Fruit fly (Drosophila melanogaster) whole organism, prepupa: ENCODE data around the gene Tpr2.
A peak's percentile ranks its signal among the peaks of the same experiment; 100 is the strongest.

Experiments
- Blimp-1 ChIP-seq: fragments of 200-800 bp; sonication (Bioruptor generic); optimal IDR thresholded peaks from 3 replicates; lab custom pipeline; 2017; ENCODE audit warnings: missing biosample characterization, missing genetic modification characterization, mild to moderate bottlenecking, moderate library complexity, missing genetic modification reagents
- CG10631 ChIP-seq: fragments of 200-800 bp; sonication (Bioruptor generic); optimal IDR thresholded peaks from 2 replicates; lab custom pipeline; 2016; ENCODE audit warnings: missing biosample characterization, missing genetic modification characterization
- CG10669 ChIP-seq: fragments of 200-800 bp; sonication (Bioruptor generic); optimal IDR thresholded peaks from 3 replicates; lab custom pipeline; 2018; ENCODE audit warnings: missing biosample characterization, mild to moderate bottlenecking, missing genetic modification characterization, moderate library complexity
- CG11294 ChIP-seq: fragments of 200-800 bp; sonication (Bioruptor generic); IDR thresholded peaks from 2 replicates; pipeline ENCODE4 v1.3.6; 2022; ENCODE audit warnings: missing biosample characterization, missing genetic modification characterization
- CG11902 ChIP-seq: fragments of 200-800 bp; sonication (Bioruptor generic); optimal IDR thresholded peaks from 3 replicates; lab custom pipeline; 2016; ENCODE audit warnings: missing biosample characterization, missing genetic modification characterization
- CG15336 ChIP-seq: fragments of 200-800 bp; sonication (Bioruptor generic); IDR thresholded peaks from 2 replicates; pipeline ENCODE4 v1.3.6; 2022; ENCODE audit warnings: missing biosample characterization, missing genetic modification characterization
- CG1621 ChIP-seq: fragments of 200-800 bp; sonication (Bioruptor generic); optimal IDR thresholded peaks from 3 replicates; lab custom pipeline; 2018; ENCODE audit warnings: missing biosample characterization, mild to moderate bottlenecking, missing genetic modification characterization
- CG16779 ChIP-seq: fragments of 200-800 bp; sonication (Bioruptor generic); optimal IDR thresholded peaks from 3 replicates; lab custom pipeline; 2017; ENCODE audit warnings: missing biosample characterization, mild to moderate bottlenecking, missing genetic modification characterization
- CG31627 ChIP-seq: fragments of 200-800 bp; sonication (Bioruptor generic); optimal IDR thresholded peaks from 3 replicates; lab custom pipeline; 2016; ENCODE audit warnings: missing biosample characterization, missing genetic modification characterization
- CG34406 ChIP-seq: fragments of 200-800 bp; sonication (Bioruptor generic); optimal IDR thresholded peaks from 3 replicates; lab custom pipeline; 2016; ENCODE audit warnings: missing biosample characterization, missing genetic modification characterization
- CG6163 ChIP-seq: fragments of 200-800 bp; sonication (Bioruptor generic); IDR thresholded peaks from 3 replicates; pipeline ENCODE4 v1.3.6; 2022; ENCODE audit warnings: missing biosample characterization, missing genetic modification characterization
- CG6792 ChIP-seq: fragments of 200-800 bp; sonication (Bioruptor generic); optimal IDR thresholded peaks from 3 replicates; lab custom pipeline; 2016; ENCODE audit warnings: missing biosample characterization, missing genetic modification characterization
- CG6808 ChIP-seq: fragments of 200-800 bp; sonication (Bioruptor generic); optimal IDR thresholded peaks from 3 replicates; lab custom pipeline; 2017; ENCODE audit warnings: missing biosample characterization, missing genetic modification characterization, mild to moderate bottlenecking, moderate library complexity, missing genetic modification reagents
- CG8119 ChIP-seq: fragments of 200-800 bp; sonication (Bioruptor generic); IDR thresholded peaks from 3 replicates; pipeline ENCODE4 v1.3.6; 2022; ENCODE audit warnings: missing biosample characterization, missing genetic modification characterization
- CG8319 ChIP-seq: fragments of 200-800 bp; sonication (Bioruptor generic); optimal IDR thresholded peaks from 3 replicates; lab custom pipeline; 2016; ENCODE audit warnings: missing biosample characterization, missing genetic modification characterization
- CG8632 ChIP-seq: fragments of 200-800 bp; sonication (Bioruptor generic); optimal IDR thresholded peaks from 3 replicates; lab custom pipeline; 2016; ENCODE audit warnings: missing biosample characterization, missing genetic modification characterization
- CG9139 ChIP-seq: fragments of 200-800 bp; sonication (Bioruptor generic); optimal IDR thresholded peaks from 3 replicates; lab custom pipeline; 2017; ENCODE audit warnings: missing biosample characterization, mild to moderate bottlenecking, missing genetic modification characterization
- Eip75B ChIP-seq: fragments of 200-800 bp; sonication (Bioruptor generic); optimal IDR thresholded peaks from 3 replicates; lab custom pipeline; 2016; ENCODE audit warnings: missing biosample characterization, missing genetic modification characterization
- Eip78C ChIP-seq: fragments of 200-800 bp; sonication (Bioruptor generic); peaks from one replicate; lab custom pipeline; 2016; ENCODE audit warnings: missing biosample characterization, missing genetic modification characterization
- Eip93F ChIP-seq: fragments of 200-800 bp; sonication (Bioruptor generic); optimal IDR thresholded peaks from 2 replicates; lab custom pipeline; 2016; ENCODE audit warnings: missing biosample characterization, mild to moderate bottlenecking, missing genetic modification characterization
- Ets21C ChIP-seq: fragments of 200-800 bp; sonication (Bioruptor generic); optimal IDR thresholded peaks from 3 replicates; lab custom pipeline; 2016; ENCODE audit warnings: missing biosample characterization, missing genetic modification characterization
- Ets96B ChIP-seq: fragments of 200-800 bp; optimal IDR thresholded peaks from 2 replicates; lab custom pipeline; 2019; ENCODE audit warnings: missing biosample characterization, mild to moderate bottlenecking, missing genetic modification characterization, moderate library complexity
- Gug ChIP-seq: fragments of 200-800 bp; sonication (Bioruptor generic); IDR thresholded peaks from 2 replicates; pipeline ENCODE4 v1.3.6; 2022; ENCODE audit warnings: missing biosample characterization, missing genetic modification characterization
- Hr38 ChIP-seq: sonication (Bioruptor generic); optimal IDR thresholded peaks from 2 replicates; lab custom pipeline; 2016; ENCODE audit warnings: missing biosample characterization, missing genetic modification characterization
- Hr39 ChIP-seq: fragments of 200-800 bp; sonication (Bioruptor generic); optimal IDR thresholded peaks from 2 replicates; lab custom pipeline; 2016; ENCODE audit warnings: missing biosample characterization, missing genetic modification characterization
- Lpt ChIP-seq: fragments of 200-800 bp; sonication (Bioruptor generic); optimal IDR thresholded peaks from 3 replicates; lab custom pipeline; 2016; ENCODE audit warnings: missing biosample characterization, missing genetic modification characterization
- Met ChIP-seq: fragments of 200-800 bp; sonication (Bioruptor generic); optimal IDR thresholded peaks from 3 replicates; lab custom pipeline; 2016; ENCODE audit warnings: missing biosample characterization, missing genetic modification characterization
- OdsH ChIP-seq: fragments of 200-800 bp; sonication (Bioruptor generic); optimal IDR thresholded peaks from 3 replicates; lab custom pipeline; 2016; ENCODE audit warnings: missing biosample characterization, missing genetic modification characterization
- Smox ChIP-seq: fragments of 200-800 bp; sonication (Bioruptor generic); optimal IDR thresholded peaks from 3 replicates; lab custom pipeline; 2016; ENCODE audit warnings: missing biosample characterization, missing genetic modification characterization
- Sox102F ChIP-seq: fragments of 200-800 bp; sonication (Bioruptor generic); optimal IDR thresholded peaks from 2 replicates; lab custom pipeline; 2016; ENCODE audit warnings: missing biosample characterization, mild to moderate bottlenecking, missing genetic modification characterization
- Sox14 ChIP-seq: fragments of 200-800 bp; sonication (Bioruptor generic); optimal IDR thresholded peaks from 3 replicates; lab custom pipeline; 2016; ENCODE audit warnings: missing biosample characterization, missing genetic modification characterization
- Sox15 ChIP-seq: fragments of 200-800 bp; sonication (Bioruptor generic); optimal IDR thresholded peaks from 3 replicates; lab custom pipeline; 2016; ENCODE audit warnings: missing biosample characterization, missing genetic modification characterization
- achi ChIP-seq: fragments of 200-800 bp; sonication (Bioruptor generic); optimal IDR thresholded peaks from 3 replicates; lab custom pipeline; 2016; ENCODE audit warnings: missing biosample characterization, missing genetic modification characterization
- acj6 ChIP-seq: fragments of 200-800 bp; sonication (Bioruptor generic); optimal IDR thresholded peaks from 3 replicates; lab custom pipeline; 2016; ENCODE audit warnings: missing biosample characterization, missing genetic modification characterization
- cyc ChIP-seq: fragments of 200-800 bp; sonication (Bioruptor generic); optimal IDR thresholded peaks from 3 replicates; lab custom pipeline; 2016; ENCODE audit warnings: missing biosample characterization, missing genetic modification characterization
- dac ChIP-seq: fragments of 200-800 bp; sonication (Bioruptor generic); optimal IDR thresholded peaks from 2 replicates; lab custom pipeline; 2017; ENCODE audit warnings: missing biosample characterization, mild to moderate bottlenecking, missing genetic modification characterization
- esn ChIP-seq: fragments of 200-800 bp; sonication (Bioruptor generic); optimal IDR thresholded peaks from 2 replicates; lab custom pipeline; 2016; ENCODE audit warnings: missing biosample characterization, mild to moderate bottlenecking, missing genetic modification characterization, moderate library complexity
- fd59A ChIP-seq: fragments of 200-800 bp; sonication (Bioruptor generic); optimal IDR thresholded peaks from 2 replicates; lab custom pipeline; 2017; ENCODE audit warnings: missing biosample characterization, mild to moderate bottlenecking, missing genetic modification characterization, missing genetic modification reagents
- fkh ChIP-seq: fragments of 200-800 bp; sonication (Bioruptor generic); optimal IDR thresholded peaks from 3 replicates; lab custom pipeline; 2017; ENCODE audit warnings: missing biosample characterization, mild to moderate bottlenecking, missing genetic modification characterization, moderate library complexity
- lz ChIP-seq: fragments of 200-800 bp; sonication (Bioruptor generic); optimal IDR thresholded peaks from 3 replicates; lab custom pipeline; 2016; ENCODE audit warnings: missing biosample characterization, missing genetic modification characterization
- pdm3 ChIP-seq: fragments of 200-800 bp; sonication (Bioruptor generic); optimal IDR thresholded peaks from 3 replicates; lab custom pipeline; 2016; ENCODE audit warnings: missing biosample characterization, missing genetic modification characterization
- salr ChIP-seq, 2 experiments: fragments of 200-800 bp; sonication (Bioruptor generic); optimal IDR thresholded peaks; 3 replicates each; lab custom pipeline; 2016 to 2018; ENCODE audit warnings: missing biosample characterization in 2 of 2, missing genetic modification characterization in 2 of 2, mild to moderate bottlenecking in 1 of 2
- spab ChIP-seq: fragments of 200-800 bp; sonication (Bioruptor generic); optimal IDR thresholded peaks from 2 replicates; lab custom pipeline; 2017; ENCODE audit warnings: missing biosample characterization, mild to moderate bottlenecking, missing genetic modification characterization, missing genetic modification reagents
- ss ChIP-seq, 2 experiments: fragments of 200-800 bp; sonication (Bioruptor generic); optimal IDR thresholded peaks; 2 replicates in 1 of 2; 3 replicates in 1 of 2; lab custom pipeline; 2017 to 2018; ENCODE audit warnings: mild to moderate bottlenecking in 2 of 2, missing biosample characterization in 2 of 2, missing genetic modification characterization in 2 of 2, moderate library complexity in 1 of 2
- svp ChIP-seq: fragments of 200-800 bp; sonication (Bioruptor generic); peaks from one replicate; lab custom pipeline; 2016; ENCODE audit warnings: missing biosample characterization, missing genetic modification characterization
- topi ChIP-seq: fragments of 200-800 bp; sonication (Bioruptor generic); optimal IDR thresholded peaks from 3 replicates; lab custom pipeline; 2016; ENCODE audit warnings: missing biosample characterization, missing genetic modification characterization
- vri ChIP-seq: fragments of 200-800 bp; sonication (Bioruptor generic); optimal IDR thresholded peaks from 3 replicates; lab custom pipeline; 2016; ENCODE audit warnings: missing biosample characterization, mild to moderate bottlenecking, missing genetic modification characterization

Tpr2 gene

DNA sequence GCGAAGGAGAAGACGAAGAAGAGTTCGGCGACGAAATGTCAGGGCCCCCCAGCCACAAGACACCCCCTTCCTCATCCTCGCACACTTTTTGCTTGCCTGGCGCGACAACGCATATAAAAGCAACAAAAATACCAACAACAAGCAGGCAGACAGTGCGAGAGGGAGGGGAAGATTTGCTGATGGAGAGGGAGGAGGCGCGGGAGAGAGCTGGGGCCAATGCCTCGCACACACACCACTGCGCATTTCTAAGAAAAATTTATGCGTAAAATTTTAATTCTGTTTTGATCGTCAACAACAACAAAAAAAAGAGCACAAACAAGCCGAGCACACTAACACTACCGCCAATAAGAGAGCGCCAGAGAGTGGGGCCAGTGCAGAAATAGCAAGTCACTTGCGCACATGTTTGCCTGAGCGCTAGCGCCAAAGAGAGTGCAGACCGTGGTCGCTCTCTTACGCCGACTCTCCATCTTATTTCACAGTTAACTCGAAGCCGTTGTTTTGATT is 34.7 kb downstream of the Tpr2 start (continued):
- TF ChIP-seq pdm3 (no peak), topi (GFP tag; lab: Kevin White, UChicago) (no peak), CG10669 (peak; percentile 26), CG8632 (GFP tag; lab: Kevin White, UChicago) (no peak), lz (no peak), ss (GFP tag; optimal IDR thresholded peaks at IDR 0.05; lab: Kevin White, UChicago) (peak; percentile 79 to 85), CG11902 (GFP tag; lab: Kevin White, UChicago) (no peak), Eip93F (GFP tag; lab: Kevin White, UChicago) (no peak)

DNA sequence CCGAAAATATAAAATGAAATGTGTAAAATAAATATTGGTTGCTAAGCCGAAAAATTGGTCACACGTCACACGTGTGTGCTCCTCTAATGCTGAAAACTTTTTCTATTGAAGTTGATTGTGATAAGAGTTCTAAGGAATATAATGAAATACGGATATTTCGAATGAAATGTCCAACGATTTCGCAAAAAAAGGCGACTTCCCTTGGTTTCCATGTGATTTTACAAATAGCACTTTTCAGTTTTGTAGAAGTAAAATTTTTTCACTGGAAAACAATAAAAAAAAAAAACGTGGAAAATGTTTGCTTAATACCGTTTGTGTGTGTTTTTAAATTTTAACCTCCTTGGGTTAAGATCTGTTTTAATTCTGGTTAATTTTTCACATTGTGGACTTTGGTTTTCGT is 35.2 kb downstream of the Tpr2 start:
- TF ChIP-seq acj6 (GFP tag; lab: Kevin White, UChicago) (peak; percentile 5), CG15336 (GFP tag; lab: Robert Waterston, UW) (no peak), Hr38 (no peak), topi (GFP tag; lab: Kevin White, UChicago) (no peak), dac (GFP tag; lab: Kevin White, UChicago) (no peak), OdsH (peak; percentile 14), CG34406 (GFP tag; lab: Kevin White, UChicago) (no peak), Sox14 (GFP tag; lab: Kevin White, UChicago) (no peak), CG11294 (GFP tag; lab: Robert Waterston, UW) (no peak), CG8319 (GFP tag; lab: Kevin White, UChicago) (no peak), Eip78C (GFP tag; lab: Kevin White, UChicago) (peak; percentile 62), achi (no peak), CG10631 (no peak), Smox (peak; percentile 72), CG8119 (no peak), CG8632 (GFP tag; lab: Kevin White, UChicago) (peak; percentile 12), Eip75B (GFP tag; lab: Kevin White, UChicago) (no peak), fd59A (no peak), Eip93F (GFP tag; lab: Kevin White, UChicago) (no peak), CG11902 (GFP tag; lab: Kevin White, UChicago) (no peak), CG6792 (GFP tag; lab: Kevin White, UChicago) (no peak), Ets96B (tag; lab: Kevin White, UChicago) (no peak), esn (GFP tag; lab: Kevin White, UChicago) (peak; percentile 68), Ets21C (GFP tag; lab: Kevin White, UChicago) (peak; percentile 43), fkh (no peak), spab (GFP tag; lab: Kevin White, UChicago) (no peak), Hr39 (GFP tag; lab: Kevin White, UChicago) (peak; percentile 67), Gug (GFP tag; lab: Robert Waterston, UW) (no peak), Blimp-1 (GFP tag; lab: Kevin White, UChicago) (no peak), CG1621 (tag; lab: Kevin White, UChicago) (no peak), CG6808 (GFP tag; lab: Kevin White, UChicago) (no peak), lz (peak; percentile 51), svp (GFP tag; lab: Kevin White, UChicago) (peak; percentile 53), cyc (GFP tag; lab: Kevin White, UChicago) (peak; percentile 4), Met (peak; percentile 63), Sox102F (GFP tag; lab: Kevin White, UChicago) (peak; percentile 55), vri (GFP tag; lab: Kevin White, UChicago) (no peak), Lpt (GFP tag; lab: Kevin White, UChicago) (no peak), CG6163 (GFP tag; lab: Robert Waterston, UW) (no peak), CG31627 (GFP tag; lab: Kevin White, UChicago) (peak; percentile 54), CG9139 (GFP tag; lab: Kevin White, UChicago) (no peak), Sox15 (no peak), CG16779 (tag; lab: Kevin White, UChicago) (no peak), CG10669 (no peak), salr (GFP tag; optimal IDR thresholded peaks at IDR 0.05; lab: Kevin White, UChicago) (no peak)
